Worm (Caenorhabditis elegans): ENCODE measurements around the gene srbc-40.

The srbc-40 gene

DNA sequence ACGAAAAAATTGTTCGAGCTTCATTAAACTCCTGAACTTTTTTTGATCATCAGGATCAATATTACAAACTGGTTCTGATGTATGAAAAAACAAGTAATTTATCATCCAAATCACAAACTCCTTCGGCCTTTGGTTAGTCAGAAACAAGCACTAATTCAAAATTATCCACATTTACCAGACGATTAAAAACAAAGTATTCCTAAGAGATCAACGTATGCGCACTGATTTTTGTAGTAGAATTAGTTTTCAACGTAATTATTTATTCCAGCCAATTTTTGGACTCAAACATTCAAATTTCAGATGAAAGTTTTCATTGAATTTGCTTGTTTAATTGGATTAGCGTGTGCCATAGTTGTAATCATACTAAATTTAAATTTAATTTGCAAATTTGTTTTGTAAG lies 12.7 kb downstream of the srbc-40 start, which contains the start of gene srbc-38:
Gene srbc-38, plus strand, starts transcription at position 301 of the 400 bp plus-strand sequence.
- TF ChIP-seq ceh-39 (tag; optimal IDR thresholded peaks at IDR 0.05) (no peak), M03D4.4 (tag; optimal IDR thresholded peaks at IDR 0.05) (no peak), mab-5 (tag; optimal IDR thresholded peaks at IDR 0.05) (no peak), mep-1 (tag; optimal IDR thresholded peaks at IDR 0.05) (no peak), ztf-11 (tag; optimal IDR thresholded peaks at IDR 0.05) (no peak)

DNA sequence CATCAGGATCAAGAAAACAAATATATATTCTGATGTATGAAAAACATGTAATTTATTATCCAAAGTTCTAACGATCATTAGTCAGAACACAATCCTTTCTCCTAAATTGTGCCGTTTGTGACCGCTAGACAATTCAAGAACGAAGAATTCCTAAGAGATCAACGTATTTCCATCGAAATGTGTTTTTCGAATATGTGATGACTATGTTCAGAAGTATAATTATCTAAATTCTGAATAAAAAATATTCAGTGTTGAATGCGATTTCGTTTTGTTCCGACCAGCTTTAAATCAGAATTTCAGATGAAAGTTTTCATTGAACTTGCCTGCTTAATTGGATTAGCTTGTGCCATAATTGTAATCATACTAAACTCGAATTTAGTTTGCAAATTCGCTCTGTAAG lies 17.4 kb downstream of the srbc-40 start, which contains the start of gene srbc-37:
Gene srbc-37, plus strand, starts transcription at position 301 of the 400 bp plus-strand sequence.
- no peak for TF ChIP-seq tbx-8 (GFP tag; optimal IDR thresholded peaks at IDR 0.05)
- no peak for TF ChIP-seq nhr-2 (tag; optimal IDR thresholded peaks at IDR 0.05)
- no peak for TF ChIP-seq sem-2 (GFP tag; optimal IDR thresholded peaks at IDR 0.05)
- no peak for TF ChIP-seq lsy-2 (tag; optimal IDR thresholded peaks at IDR 0.05)
- TF ChIP-seq mls-2 (tag; optimal IDR thresholded peaks at IDR 0.05), result no peak
- TF ChIP-seq ham-2 (GFP tag; optimal IDR thresholded peaks at IDR 0.05), result no peak
- TF ChIP-seq ceh-43 (GFP tag; optimal IDR thresholded peaks at IDR 0.05), result no peak
- no peak for TF ChIP-seq sptf-1 (tag; optimal IDR thresholded peaks at IDR 0.05)
- no peak for TF ChIP-seq drap-1 (GFP tag; optimal IDR thresholded peaks at IDR 0.05)
- no peak for TF ChIP-seq mab-5 (tag; optimal IDR thresholded peaks at IDR 0.05)
- TF ChIP-seq lin-13 (tag; optimal IDR thresholded peaks at IDR 0.05), result no peak
- no peak for TF ChIP-seq ces-1 (GFP tag; optimal IDR thresholded peaks at IDR 0.05)
- no peak for TF ChIP-seq unc-62 (GFP tag; optimal IDR thresholded peaks at IDR 0.05)

DNA sequence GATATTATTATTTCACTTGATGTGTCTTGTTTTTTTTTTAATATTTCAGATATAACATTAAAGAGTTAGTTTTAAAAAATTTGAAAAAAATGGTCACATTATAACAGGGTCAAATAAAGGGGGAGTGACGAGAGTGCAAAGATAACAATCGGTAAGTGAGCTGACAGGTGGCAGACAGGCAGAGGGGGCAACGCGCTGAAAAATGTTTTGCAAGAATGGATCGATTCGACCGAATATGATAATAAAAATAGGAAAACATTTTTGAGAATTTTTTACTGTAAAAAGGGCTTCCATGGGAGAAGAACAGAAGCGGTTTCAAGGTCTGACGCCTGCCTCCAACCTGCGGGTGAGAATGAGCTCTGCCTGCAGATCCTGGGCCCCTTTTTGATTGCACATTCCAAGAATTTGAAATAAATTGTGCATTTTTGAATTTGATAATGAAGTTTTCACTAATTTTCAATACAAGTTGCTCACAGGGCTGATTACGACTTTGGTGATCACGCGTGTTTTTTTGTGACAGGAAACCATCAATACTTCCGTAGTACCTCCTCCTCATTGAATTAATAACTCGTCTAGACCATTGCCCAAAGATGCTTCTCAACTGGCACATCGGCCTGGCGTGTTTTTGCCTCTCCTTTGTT lies 20.0 kb downstream of the srbc-40 start, which contains the start of the genes ugt-29 and srx-5:
Gene ugt-29, minus strand, starts transcription at position 101 of the 641 bp plus-strand sequence.
Gene srx-5, plus strand, starts transcription at position 591 of the 641 bp plus-strand sequence.
- no peak for TF ChIP-seq unc-62 (GFP tag; optimal IDR thresholded peaks at IDR 0.05)
- TF ChIP-seq lin-32 (GFP tag; optimal IDR thresholded peaks at IDR 0.05), result no peak
- TF ChIP-seq mep-1 (tag; optimal IDR thresholded peaks at IDR 0.05), result no peak
- TF ChIP-seq zip-8 (tag; optimal IDR thresholded peaks at IDR 0.05), result no peak
- TF ChIP-seq sem-2 (GFP tag; optimal IDR thresholded peaks at IDR 0.05), result no peak
- TF ChIP-seq lsy-2 (tag; optimal IDR thresholded peaks at IDR 0.05), result no peak
- no peak for TF ChIP-seq mls-2 (tag; optimal IDR thresholded peaks at IDR 0.05)
- TF ChIP-seq ztf-11 (tag; optimal IDR thresholded peaks at IDR 0.05), result no peak
- no peak for TF ChIP-seq M03D4.4 (tag; optimal IDR thresholded peaks at IDR 0.05)
- no peak for TF ChIP-seq ces-1 (GFP tag; optimal IDR thresholded peaks at IDR 0.05)
- TF ChIP-seq ceh-43 (GFP tag; optimal IDR thresholded peaks at IDR 0.05), result no peak
- TF ChIP-seq mab-5 (tag; optimal IDR thresholded peaks at IDR 0.05), result no peak
- no peak for TF ChIP-seq elt-1 (tag; optimal IDR thresholded peaks at IDR 0.05; ENCODE audit: borderline replicate concordance, insufficient read depth)
- no peak for TF ChIP-seq cnd-1 (tag; optimal IDR thresholded peaks at IDR 0.05)
- TF ChIP-seq ceh-83 (GFP tag; optimal IDR thresholded peaks at IDR 0.05), result no peak

DNA sequence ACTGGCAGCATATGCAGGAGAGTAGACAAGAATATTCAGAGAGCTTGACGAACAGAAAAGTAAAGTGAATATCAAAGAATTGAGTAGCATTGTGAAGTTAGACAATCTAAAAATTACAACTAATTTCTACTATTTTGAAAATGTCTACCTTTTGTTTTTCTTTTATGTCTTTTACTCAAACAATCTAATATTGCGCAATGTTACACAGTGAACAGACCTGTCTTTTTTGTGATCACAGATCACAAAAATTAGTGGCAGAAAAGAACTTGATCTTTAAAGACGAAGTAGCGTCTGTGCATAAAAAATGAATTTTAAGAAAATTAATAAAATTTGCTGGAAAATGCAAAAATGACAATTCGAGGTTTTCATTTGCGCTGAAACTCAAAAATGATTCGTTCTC lies 20.6 kb downstream of the srbc-40 start:
- peak; percentile 74 for TF ChIP-seq zip-8 (tag; optimal IDR thresholded peaks at IDR 0.05)
- no peak for TF ChIP-seq snpc-4 (tag; optimal IDR thresholded peaks at IDR 0.05)

DNA sequence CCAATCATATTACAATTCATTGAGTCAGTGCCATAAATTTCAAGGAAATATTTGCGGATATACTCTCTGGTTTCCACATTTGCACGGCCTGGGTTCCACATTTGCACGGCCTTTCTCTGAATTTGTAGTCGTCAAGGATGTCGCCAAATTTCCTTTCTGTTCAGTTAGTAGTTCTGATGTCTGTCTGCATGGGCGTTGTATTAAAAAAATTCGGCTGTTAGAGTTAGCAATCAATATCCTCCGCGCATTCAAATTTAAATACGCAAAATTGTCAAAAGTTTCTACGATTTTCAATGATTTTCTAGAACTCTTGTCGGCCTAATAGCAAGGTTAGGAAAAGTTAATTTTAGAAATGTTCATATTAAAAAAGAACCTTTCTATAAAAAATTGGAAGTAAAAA lies 23.7 kb downstream of the srbc-40 start, which contains the start of gene srj-52:
Gene srj-52, minus strand, starts transcription at position 101 of the 400 bp plus-strand sequence.
- no peak for TF ChIP-seq lsy-2 (tag; optimal IDR thresholded peaks at IDR 0.05)
- TF ChIP-seq ztf-11 (tag; optimal IDR thresholded peaks at IDR 0.05), result no peak
- TF ChIP-seq tbx-8 (GFP tag; optimal IDR thresholded peaks at IDR 0.05), result no peak
- no peak for TF ChIP-seq ceh-43 (GFP tag; optimal IDR thresholded peaks at IDR 0.05)
- no peak for TF ChIP-seq ces-1 (GFP tag; optimal IDR thresholded peaks at IDR 0.05)
- TF ChIP-seq mls-2 (tag; optimal IDR thresholded peaks at IDR 0.05), result no peak
- TF ChIP-seq mep-1 (tag; optimal IDR thresholded peaks at IDR 0.05), result no peak
- TF ChIP-seq sptf-1 (tag; optimal IDR thresholded peaks at IDR 0.05), result no peak
- no peak for TF ChIP-seq unc-120 (tag; optimal IDR thresholded peaks at IDR 0.05; ENCODE audit: poor library complexity, severe bottlenecking)
- no peak for TF ChIP-seq elt-1 (tag; optimal IDR thresholded peaks at IDR 0.05; ENCODE audit: borderline replicate concordance, insufficient read depth)
- no peak for TF ChIP-seq flh-1 (GFP tag; optimal IDR thresholded peaks at IDR 0.05)
- no peak for TF ChIP-seq hlh-1 (tag; optimal IDR thresholded peaks at IDR 0.05)
- TF ChIP-seq mab-5 (tag; optimal IDR thresholded peaks at IDR 0.05), result no peak
- TF ChIP-seq nhr-237 (tag; optimal IDR thresholded peaks at IDR 0.05), result no peak

DNA sequence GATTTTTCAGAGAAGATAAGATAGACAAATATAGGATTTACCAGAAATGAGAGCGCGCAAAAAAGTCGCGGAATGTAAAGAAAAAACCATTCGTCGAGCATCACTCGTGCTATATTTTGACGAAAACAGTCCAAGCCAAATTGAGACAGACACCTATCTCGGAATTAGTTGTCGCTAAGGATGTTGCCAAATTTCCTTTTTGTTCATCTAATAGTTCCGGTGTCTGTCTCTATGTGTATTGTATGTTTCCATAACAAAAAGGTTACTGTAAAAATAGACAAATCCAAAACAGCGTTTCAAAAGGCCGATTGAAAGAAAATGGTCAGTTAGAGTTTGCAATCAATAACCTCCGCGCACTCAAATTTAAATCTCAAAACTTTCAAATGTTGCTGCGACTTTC lies 25.0 kb downstream of the srbc-40 start, which contains the start of gene srj-53:
Gene srj-53, minus strand, starts transcription at position 101 of the 400 bp plus-strand sequence.
- no peak for TF ChIP-seq cnd-1 (tag; optimal IDR thresholded peaks at IDR 0.05)
- no peak for TF ChIP-seq ztf-11 (tag; optimal IDR thresholded peaks at IDR 0.05)
- TF ChIP-seq unc-120 (tag; optimal IDR thresholded peaks at IDR 0.05; ENCODE audit: poor library complexity, severe bottlenecking), result no peak
- TF ChIP-seq sptf-1 (tag; optimal IDR thresholded peaks at IDR 0.05), result no peak
- TF ChIP-seq drap-1 (GFP tag; optimal IDR thresholded peaks at IDR 0.05), result no peak
- no peak for TF ChIP-seq mep-1 (tag; optimal IDR thresholded peaks at IDR 0.05)
- no peak for TF ChIP-seq nhr-28 (tag; optimal IDR thresholded peaks at IDR 0.05)
- no peak for TF ChIP-seq unc-39 (tag; optimal IDR thresholded peaks at IDR 0.05)
- no peak for TF ChIP-seq sem-2 (GFP tag; optimal IDR thresholded peaks at IDR 0.05)
- no peak for TF ChIP-seq unc-62 (GFP tag; optimal IDR thresholded peaks at IDR 0.05)
- TF ChIP-seq nhr-237 (tag; optimal IDR thresholded peaks at IDR 0.05), result no peak
- no peak for TF ChIP-seq blmp-1 (tag; optimal IDR thresholded peaks at IDR 0.05)
- TF ChIP-seq bed-3 (GFP tag; optimal IDR thresholded peaks at IDR 0.05), result no peak
